Fruit fly (Drosophila melanogaster) whole organism, embryonic: ENCODE results near the gene Sec10.

Experiments
- Bteb2 ChIP-seq: fragments of 200-800 bp; sonication (Bioruptor generic); optimal IDR thresholded peaks from 2 replicates; lab custom pipeline; 2016; ENCODE audit warnings: missing biosample characterization, missing genetic modification characterization
- CG10366 ChIP-seq: fragments of 200-800 bp; sonication (Bioruptor generic); IDR thresholded peaks from 2 replicates; pipeline ENCODE4 v1.3.6; 2022; ENCODE audit warnings: missing biosample characterization, missing genetic modification characterization
- CG11560 ChIP-seq: fragments of 200-800 bp; sonication (Bioruptor generic); IDR thresholded peaks from 3 replicates; pipeline ENCODE4 v1.3.6; 2022; ENCODE audit warnings: missing biosample characterization, missing genetic modification characterization
- CG11696 ChIP-seq: fragments of 200-800 bp; sonication (Bioruptor generic); IDR thresholded peaks from 2 replicates; pipeline ENCODE4 v1.3.6; 2022; ENCODE audit warnings: missing biosample characterization, missing genetic modification characterization
- CG12769 ChIP-seq: fragments of 200-800 bp; sonication (Bioruptor generic); optimal IDR thresholded peaks from 2 replicates; lab custom pipeline; 2019; ENCODE audit warnings: missing biosample characterization, mild to moderate bottlenecking, missing genetic modification characterization, moderate library complexity
- CG13894 ChIP-seq: fragments of 200-800 bp; sonication (Bioruptor generic); optimal IDR thresholded peaks from 3 replicates; lab custom pipeline; 2018; ENCODE audit warnings: missing biosample characterization, mild to moderate bottlenecking, missing genetic modification characterization, moderate library complexity
- CG17385 ChIP-seq: fragments of 200-800 bp; sonication (Bioruptor generic); optimal IDR thresholded peaks from 3 replicates; lab custom pipeline; 2018; ENCODE audit warnings: missing biosample characterization, mild to moderate bottlenecking, missing genetic modification characterization
- CG2199 ChIP-seq: fragments of 200-800 bp; sonication (Bioruptor generic); IDR thresholded peaks from 3 replicates; pipeline ENCODE4 v1.3.6; 2022; ENCODE audit warnings: missing biosample characterization, missing genetic modification characterization
- CG3065 ChIP-seq: fragments of 200-800 bp; sonication (Bioruptor generic); optimal IDR thresholded peaks from 2 replicates; lab custom pipeline; 2016; ENCODE audit warnings: missing biosample characterization, missing genetic modification characterization
- CG34422 ChIP-seq: fragments of 200-800 bp; sonication (Bioruptor generic); IDR thresholded peaks from 3 replicates; pipeline ENCODE4 v1.3.6; 2022; ENCODE audit warnings: missing biosample characterization, missing genetic modification characterization
- CG3847 ChIP-seq: fragments of 200-800 bp; sonication (Bioruptor generic); IDR thresholded peaks from 2 replicates; pipeline ENCODE4 v1.3.6; 2022; ENCODE audit warnings: missing biosample characterization, missing genetic modification characterization
- CG6765 ChIP-seq: fragments of 200-800 bp; sonication (Bioruptor generic); optimal IDR thresholded peaks from 3 replicates; lab custom pipeline; 2017; ENCODE audit warnings: missing biosample characterization, mild to moderate bottlenecking, missing genetic modification characterization
- CG6813 ChIP-seq: fragments of 200-800 bp; sonication (Bioruptor generic); optimal IDR thresholded peaks from 2 replicates; lab custom pipeline; 2017; ENCODE audit warnings: missing biosample characterization, missing genetic modification characterization, mild to moderate bottlenecking, moderate library complexity, missing genetic modification reagents
- CG7271 ChIP-seq: fragments of 200-800 bp; sonication (Bioruptor generic); optimal IDR thresholded peaks from 2 replicates; lab custom pipeline; 2018; ENCODE audit warnings: missing biosample characterization, mild to moderate bottlenecking, missing genetic modification characterization, moderate library complexity
- CG8359 ChIP-seq: fragments of 200-800 bp; sonication (Bioruptor generic); optimal IDR thresholded peaks from 2 replicates; lab custom pipeline; 2017; ENCODE audit warnings: missing biosample characterization, mild to moderate bottlenecking, missing genetic modification characterization, borderline replicate concordance
- D19B ChIP-seq: fragments of 200-800 bp; sonication (Bioruptor generic); optimal IDR thresholded peaks from 2 replicates; lab custom pipeline; 2017; ENCODE audit warnings: missing biosample characterization, mild to moderate bottlenecking, missing genetic modification characterization
- Dek ChIP-seq: fragments of 200-800 bp; sonication (Bioruptor generic); optimal IDR thresholded peaks from 3 replicates; lab custom pipeline; 2019; ENCODE audit warnings: missing biosample characterization, mild to moderate bottlenecking, missing genetic modification characterization, moderate library complexity
- Dref ChIP-seq: fragments of 200-800 bp; sonication (Bioruptor generic); IDR thresholded peaks from 2 replicates; pipeline ENCODE4 v1.3.6; 2022; ENCODE audit warnings: missing biosample characterization, missing genetic modification characterization
- HLH3B ChIP-seq: fragments of 200-800 bp; sonication (Bioruptor generic); IDR thresholded peaks from 2 replicates; pipeline ENCODE4 v1.3.6; 2022; ENCODE audit warnings: missing biosample characterization, missing genetic modification characterization
- Jarid2 ChIP-seq: fragments of 200-800 bp; sonication (Bioruptor generic); optimal IDR thresholded peaks from 3 replicates; lab custom pipeline; 2017; ENCODE audit warnings: mild to moderate bottlenecking, missing biosample characterization, missing genetic modification reagents, missing genetic modification characterization
- TFAM ChIP-seq: fragments of 200-800 bp; sonication (Bioruptor generic); optimal IDR thresholded peaks from 2 replicates; lab custom pipeline; 2017; ENCODE audit warnings: missing biosample characterization, missing genetic modification characterization, inconsistent platforms
- amos ChIP-seq: fragments of 200-800 bp; sonication (Bioruptor generic); IDR thresholded peaks from 2 replicates; pipeline ENCODE4 v1.3.6; 2022; ENCODE audit warnings: missing biosample characterization, missing genetic modification characterization; ENCODE audit not compliant: partially characterized antibody
- ash1 ChIP-seq: fragments of 200-800 bp; sonication (Bioruptor generic); optimal IDR thresholded peaks from 2 replicates; lab custom pipeline; 2018; ENCODE audit warnings: missing biosample characterization, mild to moderate bottlenecking, missing genetic modification characterization
- ci ChIP-seq: fragments of 200-800 bp; sonication (Bioruptor generic); IDR thresholded peaks from 3 replicates; pipeline ENCODE4 v1.3.6; 2022; ENCODE audit warnings: missing biosample characterization, missing genetic modification characterization
- cwo ChIP-seq: fragments of 200-800 bp; sonication (Bioruptor generic); optimal IDR thresholded peaks from 3 replicates; lab custom pipeline; 2017; ENCODE audit warnings: missing biosample characterization, missing genetic modification characterization, mild to moderate bottlenecking, moderate library complexity, missing genetic modification reagents
- dati ChIP-seq: fragments of 200-800 bp; sonication (Bioruptor generic); IDR thresholded peaks from 2 replicates; pipeline ENCODE4 v1.3.6; 2022; ENCODE audit warnings: missing biosample characterization, missing genetic modification characterization
- dimm ChIP-seq: fragments of 200-800 bp; sonication (Bioruptor generic); IDR thresholded peaks from 2 replicates; pipeline ENCODE4 v1.3.6; 2022; ENCODE audit warnings: missing biosample characterization, missing genetic modification characterization
- dmrt11E ChIP-seq: fragments of 200-800 bp; sonication (Bioruptor generic); optimal IDR thresholded peaks from 3 replicates; lab custom pipeline; 2018; ENCODE audit warnings: missing biosample characterization, mild to moderate bottlenecking, missing genetic modification characterization, moderate library complexity
- exex ChIP-seq: fragments of 200-800 bp; sonication (Bioruptor generic); optimal IDR thresholded peaks from 4 replicates; lab custom pipeline; 2018; ENCODE audit warnings: missing biosample characterization, mild to moderate bottlenecking, missing genetic modification characterization, moderate library complexity
- fu2 ChIP-seq: fragments of 200-800 bp; sonication (Bioruptor generic); optimal IDR thresholded peaks from 2 replicates; lab custom pipeline; 2016; ENCODE audit warnings: missing biosample characterization, missing genetic modification characterization
- kah ChIP-seq: fragments of 200-800 bp; sonication (Bioruptor generic); optimal IDR thresholded peaks from 2 replicates; lab custom pipeline; 2018; ENCODE audit warnings: missing biosample characterization, mild to moderate bottlenecking, missing genetic modification characterization
- kay ChIP-seq: fragments of 200-800 bp; sonication (Bioruptor generic); optimal IDR thresholded peaks from 2 replicates; lab custom pipeline; 2016; ENCODE audit warnings: missing biosample characterization, missing genetic modification characterization
- ken ChIP-seq: fragments of 200-800 bp; sonication (Bioruptor generic); IDR thresholded peaks from 3 replicates; pipeline ENCODE4 v1.3.6; 2022; ENCODE audit warnings: missing biosample characterization, missing genetic modification characterization
- lov ChIP-seq, 2 experiments: fragments of 200-800 bp in 1 of 2; fragments of >200 bp in 1 of 2; sonication (Bioruptor generic) in 1 of 2; IDR thresholded peaks in 1 of 2; optimal IDR thresholded peaks in 1 of 2; 2 replicates in 1 of 2; 3 replicates in 1 of 2; pipeline versions ENCODE4 v1.3.6 to Lab custom; 2017 to 2022; ENCODE audit warnings: missing biosample characterization in 1 of 2, missing genetic modification characterization in 1 of 2
- org-1 ChIP-seq: fragments of 200-800 bp; sonication (Bioruptor generic); optimal IDR thresholded peaks from 2 replicates; lab custom pipeline; 2017; ENCODE audit warnings: missing biosample characterization, missing genetic modification characterization
- phol ChIP-seq: fragments of 200-800 bp; sonication (Bioruptor generic); optimal IDR thresholded peaks from 3 replicates; lab custom pipeline; 2018; ENCODE audit warnings: missing biosample characterization, mild to moderate bottlenecking, missing genetic modification characterization, moderate library complexity
- pzg ChIP-seq: fragments of 200-800 bp; sonication (Bioruptor generic); optimal IDR thresholded peaks from 3 replicates; lab custom pipeline; 2018; ENCODE audit warnings: missing biosample characterization, mild to moderate bottlenecking, missing genetic modification characterization, moderate library complexity
- sens ChIP-seq: fragments of 200-800 bp; sonication (Bioruptor generic); peaks from one replicate; lab custom pipeline; 2016; ENCODE audit warnings: missing biosample characterization, missing genetic modification characterization
- shn ChIP-seq: fragments of 200-800 bp; sonication (Bioruptor generic); optimal IDR thresholded peaks from 3 replicates; lab custom pipeline; 2016; ENCODE audit warnings: missing biosample characterization, missing genetic modification characterization
- sim ChIP-seq: fragments of 200-800 bp; sonication (Bioruptor generic); IDR thresholded peaks from 2 replicates; pipeline ENCODE4 v1.3.6; 2022; ENCODE audit warnings: missing biosample characterization, missing genetic modification characterization
- sima ChIP-seq: fragments of 200-800 bp; sonication (Bioruptor generic); optimal IDR thresholded peaks from 2 replicates; lab custom pipeline; 2016; ENCODE audit warnings: missing biosample characterization, missing genetic modification characterization
- stc ChIP-seq: fragments of 200-800 bp; sonication (Bioruptor generic); IDR thresholded peaks from 2 replicates; pipeline ENCODE4 v1.3.6; 2022; ENCODE audit warnings: missing biosample characterization, missing genetic modification characterization
- tin ChIP-seq: fragments of 200-800 bp; sonication (Bioruptor generic); optimal IDR thresholded peaks from 3 replicates; lab custom pipeline; 2016; ENCODE audit warnings: missing biosample characterization, missing genetic modification characterization
- tna ChIP-seq: fragments of 200-800 bp; sonication (Bioruptor generic); IDR thresholded peaks from 2 replicates; pipeline ENCODE4 v1.3.6; 2022; ENCODE audit warnings: missing biosample characterization, missing genetic modification characterization; ENCODE audit not compliant: partially characterized antibody
- trem ChIP-seq: fragments of 200-800 bp; optimal IDR thresholded peaks from 3 replicates; lab custom pipeline; 2019; ENCODE audit warnings: missing biosample characterization, mild to moderate bottlenecking, missing genetic modification characterization, moderate library complexity
- wek ChIP-seq: fragments of 200-800 bp; sonication (Bioruptor generic); optimal IDR thresholded peaks from 3 replicates; lab custom pipeline; 2018; ENCODE audit warnings: missing biosample characterization, mild to moderate bottlenecking, missing genetic modification characterization, moderate library complexity
- z ChIP-seq: fragments of 200-800 bp; sonication (Bioruptor generic); IDR thresholded peaks from 3 replicates; pipeline ENCODE4 v1.3.6; 2022; ENCODE audit warnings: missing biosample characterization, missing genetic modification characterization
- zen ChIP-seq: fragments of 200-800 bp; sonication (Bioruptor generic); optimal IDR thresholded peaks from 3 replicates; lab custom pipeline; 2018; ENCODE audit warnings: missing biosample characterization, mild to moderate bottlenecking, missing genetic modification characterization, moderate library complexity

Gene Sec10

DNA sequence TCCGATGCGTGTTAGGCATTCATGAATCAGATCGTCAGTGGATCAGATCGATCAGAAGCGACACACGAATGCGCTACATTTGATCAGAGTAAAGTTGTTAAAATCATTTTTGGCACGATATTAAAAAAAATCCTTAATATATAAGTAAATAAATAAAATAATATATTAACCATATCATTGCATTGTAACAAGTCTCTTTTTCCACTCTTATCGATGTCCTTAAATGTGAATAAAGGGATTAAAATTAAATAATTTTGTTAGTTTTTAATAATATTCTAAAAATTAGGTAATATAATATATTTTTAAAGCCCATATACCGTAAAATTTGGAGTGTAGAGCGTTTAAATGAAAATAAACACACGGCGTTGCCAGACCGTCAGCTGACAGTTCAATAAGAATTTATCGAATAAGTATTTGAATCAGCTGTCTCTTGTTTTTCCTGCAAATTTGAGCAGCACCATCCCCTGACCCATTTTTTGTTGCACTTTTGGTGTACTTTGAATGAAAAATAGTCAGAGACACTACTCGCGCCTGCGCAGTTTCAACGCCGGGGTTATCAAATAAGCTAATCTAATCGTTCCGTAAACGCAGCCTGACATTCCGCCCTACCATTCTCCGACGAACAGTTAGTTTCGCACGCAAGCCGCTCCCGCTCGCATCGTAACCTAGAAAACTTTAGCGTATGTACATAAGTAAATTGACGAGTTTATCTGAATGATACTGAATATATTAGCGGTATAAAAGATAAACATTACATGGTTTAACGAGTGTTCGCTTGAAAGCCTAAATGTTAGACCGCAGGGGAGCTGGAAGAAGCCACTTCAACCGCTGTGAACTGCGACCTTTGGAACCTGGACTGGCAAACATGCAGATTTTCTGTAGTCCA, 17.5 kb downstream of the Sec10 start, which contains the start of the genes p38a and CG6178 (continued):
- TF ChIP-seq D19B: peak; percentile 94
- TF ChIP-seq ci (GFP tag; lab: Robert Waterston, UW): peak; percentile 89
- no peak for TF ChIP-seq sima (GFP tag; lab: Kevin White, UChicago)
- TF ChIP-seq CG6765: peak; percentile 95
- peak; percentile 84 for TF ChIP-seq dati (GFP tag; lab: Robert Waterston, UW)
- peak; percentile 98 for TF ChIP-seq phol (tag; lab: Kevin White, UChicago)
- TF ChIP-seq CG34422 (GFP tag; lab: Robert Waterston, UW): peak; percentile 96
- peak; percentile 68 for TF ChIP-seq shn (GFP tag; lab: Kevin White, UChicago)
- peak; percentile 16 for TF ChIP-seq CG12769 (tag; lab: Kevin White, UChicago)
- TF ChIP-seq CG11560 (tag; lab: Robert Waterston, UW): peak; percentile 96
- TF ChIP-seq Dref (GFP tag; lab: Robert Waterston, UW): peak; percentile 63
- peak; percentile 87 for TF ChIP-seq CG8359 (GFP tag; lab: Kevin White, UChicago)
- no peak for TF ChIP-seq TFAM (GFP tag; lab: Kevin White, UChicago)
- peak; percentile 92 for TF ChIP-seq kay
- TF ChIP-seq z (GFP tag; lab: Robert Waterston, UW): peak; percentile 43; the same call in 1 of the 3 replicates
- TF ChIP-seq CG3065: peak; percentile 77
- TF ChIP-seq sens (GFP tag; lab: Kevin White, UChicago): peak; percentile 82
- peak; percentile 89 for TF ChIP-seq exex (tag; lab: Kevin White, UChicago)
- peak; percentile 21 for TF ChIP-seq Bteb2 (GFP tag; lab: Kevin White, UChicago)
- peak; percentile 93 for TF ChIP-seq trem
- peak; percentile 88 for TF ChIP-seq dimm
- no peak for TF ChIP-seq amos
- TF ChIP-seq cwo (GFP tag; lab: Kevin White, UChicago): peak; percentile 96
- TF ChIP-seq Dek (tag; lab: Kevin White, UChicago): peak; percentile 98
- TF ChIP-seq pzg (GFP tag; lab: Kevin White, UChicago): peak; percentile 52
- TF ChIP-seq ken (GFP tag; lab: Robert Waterston, UW): peak; percentile 94
- peak; percentile 92 for TF ChIP-seq kah (GFP tag; lab: Kevin White, UChicago)
- TF ChIP-seq stc (GFP tag; lab: Robert Waterston, UW): peak; percentile 97
- peak; percentile 96 for TF ChIP-seq CG10366 (GFP tag; lab: Robert Waterston, UW)
- peak; percentile 95 for TF ChIP-seq dmrt11E (tag; lab: Kevin White, UChicago)
- TF ChIP-seq org-1: peak; percentile 92
- TF ChIP-seq CG11696 (GFP tag; lab: Robert Waterston, UW): peak; percentile 81
- peak; percentile 97 for TF ChIP-seq HLH3B (GFP tag; lab: Robert Waterston, UW)
- peak; percentile 93 for TF ChIP-seq zen (tag; lab: Kevin White, UChicago)
- TF ChIP-seq lov (optimal IDR thresholded peaks at IDR 0.05; lab: Kevin White, UChicago): no peak
- peak; percentile 81; the same call in 2 of the 3 replicates for TF ChIP-seq lov (GFP tag; IDR thresholded peaks at IDR 0.05; lab: Robert Waterston, UW)
- TF ChIP-seq tna: no peak
- peak; percentile 89 for TF ChIP-seq sim (GFP tag; lab: Robert Waterston, UW)
- TF ChIP-seq fu2 (GFP tag; lab: Kevin White, UChicago): peak; percentile 62
- peak; percentile 86 for TF ChIP-seq Jarid2
- peak; percentile 96 for TF ChIP-seq CG13894 (tag; lab: Kevin White, UChicago)
- TF ChIP-seq CG17385: peak; percentile 94
- peak; percentile 56 for TF ChIP-seq wek (GFP tag; lab: Kevin White, UChicago)
- TF ChIP-seq CG2199: peak; percentile 92
- TF ChIP-seq CG3847 (GFP tag; lab: Robert Waterston, UW): peak; percentile 97
- peak; percentile 94 for TF ChIP-seq CG6813 (GFP tag; lab: Kevin White, UChicago)
- peak; percentile 48 for TF ChIP-seq ash1 (GFP tag; lab: Kevin White, UChicago)
- TF ChIP-seq CG7271 (tag; lab: Kevin White, UChicago): peak; percentile 52
- peak; percentile 92 for TF ChIP-seq tin (GFP tag; lab: Kevin White, UChicago)
